Fruit fly (Drosophila melanogaster): Measurements from ENCODE around the gene Art3.

The Art3 gene

DNA sequence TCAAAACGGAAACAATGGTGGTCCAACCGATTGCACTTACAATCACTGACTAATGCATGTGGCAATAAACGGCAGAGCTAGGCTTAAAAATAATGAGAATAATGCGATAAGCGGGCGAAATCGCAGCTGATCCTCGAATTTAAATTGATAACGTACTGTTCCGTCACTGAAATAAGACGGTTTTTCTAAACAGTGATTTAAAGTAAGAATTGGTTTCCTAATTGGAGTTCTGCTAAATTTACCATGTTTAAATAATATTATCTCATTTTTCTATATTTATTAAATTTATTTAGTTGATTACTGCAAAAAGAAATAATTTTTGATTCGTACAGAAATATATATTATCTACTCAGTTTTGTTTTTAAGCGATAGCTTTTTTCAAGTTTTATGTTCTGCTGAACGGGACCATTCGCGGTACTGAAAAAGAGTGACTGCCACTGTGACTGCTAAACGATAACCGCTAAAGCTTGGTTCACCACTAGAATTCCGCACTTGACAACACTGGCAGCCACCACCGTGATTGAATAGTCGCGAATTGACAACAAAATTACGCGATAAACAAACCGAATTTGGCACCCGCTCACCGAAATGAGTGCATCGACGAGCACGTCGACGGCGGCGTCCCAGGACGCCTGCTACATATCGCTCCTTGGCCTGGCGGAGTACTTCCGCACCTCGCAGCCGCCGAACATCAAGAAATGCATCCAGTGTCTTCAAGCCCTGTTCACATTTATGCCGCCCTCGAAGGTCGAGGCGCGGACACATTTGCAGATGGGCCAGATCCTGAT is 20.3 kb downstream of the Art3 start, which contains the start of the genes Spn88Eb and Mau2:
Spn88Eb (minus strand) TSS at position 51 of the 788 bp plus-strand sequence.
Mau2 (plus strand) TSS at position 493 of the 788 bp plus-strand sequence.
- TF ChIP-seq psq (optimal IDR thresholded peaks at IDR 0.05), result no peak
- no peak for TF ChIP-seq pan (optimal IDR thresholded peaks at IDR 0.05)
- no peak for TF ChIP-seq CG8478 (optimal IDR thresholded peaks at IDR 0.05)
- no peak for TF ChIP-seq EcR (GFP tag; optimal IDR thresholded peaks at IDR 0.05)
- TF ChIP-seq usp (GFP tag; optimal IDR thresholded peaks at IDR 0.05), result no peak
- no peak for TF ChIP-seq Dll (optimal IDR thresholded peaks at IDR 0.05)

DNA sequence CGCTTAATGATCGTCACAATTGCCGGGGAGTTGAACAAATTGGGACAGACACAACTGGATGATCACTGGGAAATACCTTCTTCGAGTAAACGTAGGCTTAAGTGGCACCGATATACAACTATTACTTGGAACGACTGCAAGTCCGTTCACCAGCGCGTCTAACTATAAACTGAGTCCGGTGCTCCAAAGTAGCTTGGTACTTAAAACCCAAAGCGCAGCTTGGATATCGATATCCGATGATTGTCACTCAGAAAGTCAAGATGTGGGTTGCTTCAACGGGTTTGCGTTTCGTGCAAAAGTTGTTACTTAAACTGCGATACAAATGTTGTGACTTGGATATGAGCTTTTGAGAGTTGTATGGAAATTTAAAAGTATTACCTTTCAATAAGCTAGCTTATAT is 22.9 kb downstream of the Art3 start, which contains the start of gene Spn88Ea:
Spn88Ea (minus strand) TSS at position 175 of the 400 bp plus-strand sequence.
- TF ChIP-seq pan (optimal IDR thresholded peaks at IDR 0.05), result no peak

DNA sequence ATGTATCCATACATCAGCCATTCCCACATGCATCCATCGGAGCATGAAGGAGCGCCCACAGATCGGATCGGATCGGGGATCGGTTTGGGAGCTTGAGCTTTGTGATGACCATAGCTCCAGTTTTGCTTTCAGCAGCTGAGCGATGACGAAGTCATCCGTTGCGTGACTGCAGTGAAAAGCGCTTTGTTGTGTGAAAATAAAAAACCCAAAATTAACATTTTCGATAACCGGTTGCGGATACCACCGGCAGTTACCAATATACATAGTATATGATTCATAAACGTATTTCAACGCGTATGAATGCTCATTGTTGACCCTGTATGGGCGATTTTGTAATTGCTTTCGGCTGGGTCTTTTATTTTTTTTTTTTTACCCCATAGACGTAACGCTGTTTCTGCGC is 24.0 kb downstream of the Art3 start:
- TF ChIP-seq CG8478 (optimal IDR thresholded peaks at IDR 0.05) (no peak), psq (optimal IDR thresholded peaks at IDR 0.05) (no peak), Dll (optimal IDR thresholded peaks at IDR 0.05) (no peak)

DNA sequence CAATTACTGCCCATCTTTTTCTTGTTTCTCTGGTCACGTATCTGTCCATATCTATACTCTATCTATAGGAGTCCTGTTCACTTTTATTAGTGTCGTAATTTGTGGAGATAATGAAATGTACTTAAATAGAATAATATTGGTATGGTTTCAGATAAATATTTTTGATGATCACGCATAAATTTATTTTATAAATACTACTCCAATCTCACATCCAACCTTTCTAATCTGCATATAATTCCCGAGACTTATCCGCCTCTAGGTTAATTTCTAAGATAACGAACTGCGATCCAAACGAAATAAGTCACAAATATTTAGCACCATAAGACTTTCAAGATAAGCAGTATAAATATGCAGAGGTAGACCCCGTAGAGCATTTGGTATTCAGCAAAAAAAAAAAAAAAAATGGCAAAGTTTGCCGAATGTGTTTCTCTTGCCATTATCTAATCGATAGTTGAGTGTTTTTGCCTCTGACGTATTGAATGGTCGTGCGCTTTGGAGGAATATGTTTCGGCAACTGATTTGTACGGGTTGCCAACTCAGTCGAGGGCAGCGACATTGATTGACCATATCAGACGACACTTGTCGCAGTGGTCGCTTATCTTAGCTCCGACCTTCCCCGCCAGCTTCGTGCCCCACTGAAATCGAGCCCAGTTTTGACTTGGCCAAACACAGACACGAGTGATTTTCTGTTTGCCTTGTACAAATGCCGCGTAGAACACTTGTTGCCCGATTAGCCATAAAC is 31.0 kb downstream of the Art3 start:
- TF ChIP-seq pan (optimal IDR thresholded peaks at IDR 0.05), result no peak
- no peak for TF ChIP-seq EcR (GFP tag; optimal IDR thresholded peaks at IDR 0.05)
- TF ChIP-seq psq (optimal IDR thresholded peaks at IDR 0.05), result no peak
- no peak for TF ChIP-seq Dll (optimal IDR thresholded peaks at IDR 0.05)
- no peak for TF ChIP-seq CG8478 (optimal IDR thresholded peaks at IDR 0.05)
- no peak for TF ChIP-seq usp (GFP tag; optimal IDR thresholded peaks at IDR 0.05)

DNA sequence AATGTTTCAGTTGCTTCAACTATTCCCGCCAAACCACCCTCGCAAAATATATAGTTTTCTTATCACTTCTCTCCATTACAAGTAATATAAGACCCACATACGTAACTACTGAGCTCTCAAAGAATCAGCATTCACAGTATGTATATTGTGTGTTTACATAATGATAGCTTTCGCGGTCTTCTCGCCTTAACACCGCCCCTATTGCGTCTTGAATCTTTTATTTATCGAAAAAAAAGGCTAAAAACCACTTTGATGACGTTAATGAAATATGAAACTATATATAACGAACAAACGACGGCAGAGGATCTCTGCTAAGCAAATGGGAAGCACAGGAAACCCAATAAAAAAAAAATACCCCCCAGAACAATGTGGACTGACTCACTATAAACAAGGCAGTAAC is 31.8 kb downstream of the Art3 start:
- TF ChIP-seq Dll (optimal IDR thresholded peaks at IDR 0.05) (no peak), psq (optimal IDR thresholded peaks at IDR 0.05) (no peak), usp (GFP tag; optimal IDR thresholded peaks at IDR 0.05) (no peak), pan (optimal IDR thresholded peaks at IDR 0.05) (no peak)

DNA sequence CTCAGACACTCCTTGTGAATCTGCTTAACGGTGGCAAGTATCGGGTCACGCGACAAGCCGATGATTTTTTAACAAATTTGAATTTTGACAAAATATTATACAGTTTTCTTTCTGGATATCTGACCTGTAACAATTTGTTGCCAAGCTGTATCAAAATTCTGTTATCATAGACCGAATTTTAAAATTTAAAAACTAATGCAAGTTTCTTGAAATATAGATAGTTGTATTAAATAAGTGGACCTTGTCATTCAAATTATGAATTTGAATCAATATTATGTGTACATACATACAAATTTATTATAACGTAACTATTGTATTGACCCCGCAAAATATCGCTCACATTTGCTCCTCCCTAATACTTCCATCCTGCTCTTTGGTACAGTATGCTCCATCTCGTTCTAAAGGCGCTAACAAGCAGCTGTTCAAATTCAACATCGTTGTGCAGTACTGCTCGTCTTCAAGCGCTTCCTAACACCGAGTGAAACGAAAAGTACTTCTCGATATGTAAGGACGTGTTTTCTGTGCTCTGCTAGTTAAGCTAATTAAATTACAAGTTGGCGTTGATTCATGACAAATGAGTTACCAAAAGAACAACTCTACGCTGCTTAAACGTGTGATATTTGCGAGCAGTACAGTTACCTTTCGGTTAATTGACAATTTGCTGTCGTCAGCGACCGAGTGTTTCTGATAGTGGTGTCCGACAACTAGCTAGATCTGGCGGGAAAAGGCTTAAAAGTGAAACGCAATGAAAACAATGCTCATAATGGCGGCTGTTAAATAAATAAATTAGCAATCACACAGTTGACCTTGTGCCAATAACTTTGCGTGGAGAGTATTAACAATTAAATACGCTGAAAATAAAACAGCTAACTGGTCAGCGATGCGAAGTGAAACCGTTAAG is 32.8 kb downstream of the Art3 start, which contains the start of the genes Kpc1 and CG42542:
Kpc1 (minus strand) TSS at position 77 of the 901 bp plus-strand sequence.
CG42542 (plus strand) TSS at position 465 of the 901 bp plus-strand sequence.
- TF ChIP-seq usp (GFP tag; optimal IDR thresholded peaks at IDR 0.05) (no peak), EcR (GFP tag; optimal IDR thresholded peaks at IDR 0.05) (no peak)

DNA sequence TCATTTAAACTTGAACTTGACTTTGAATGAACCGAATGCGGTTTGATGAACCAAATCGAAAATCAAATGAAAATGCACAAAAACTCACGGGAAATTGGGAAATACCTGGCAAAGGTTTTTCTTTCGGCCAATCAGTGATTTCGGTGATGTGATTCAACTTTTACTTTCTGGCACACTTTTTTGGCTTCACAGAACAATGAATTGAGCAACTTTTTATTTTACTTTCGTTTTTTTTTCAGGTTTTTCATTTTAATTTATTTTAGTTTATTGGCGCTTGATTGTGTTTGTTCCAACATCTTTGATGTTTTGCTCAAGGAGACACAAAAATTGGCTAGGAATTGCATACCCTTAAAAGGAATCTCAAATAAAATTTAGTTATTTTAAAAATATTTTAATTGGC is 47.7 kb downstream of the Art3 start, which contains the start of gene Mf:
Mf (minus strand) TSS at position 44 of the 400 bp plus-strand sequence.
- TF ChIP-seq CG8478 (optimal IDR thresholded peaks at IDR 0.05), result no peak
- TF ChIP-seq pan (optimal IDR thresholded peaks at IDR 0.05), result no peak
- TF ChIP-seq psq (optimal IDR thresholded peaks at IDR 0.05), result no peak
- TF ChIP-seq EcR (GFP tag; optimal IDR thresholded peaks at IDR 0.05), result no peak
- no peak for TF ChIP-seq Dll (optimal IDR thresholded peaks at IDR 0.05)
- no peak for TF ChIP-seq usp (GFP tag; optimal IDR thresholded peaks at IDR 0.05)

All from whole organism.